Worm (Caenorhabditis elegans) whole organism, L1 larva: Measurements from ENCODE around the gene vglu-2.

ENCODE experiments used
- ceh-82 ChIP-seq, 3 experiments: fragments of 150-350 bp in 1 of 3; sonication (generic microtip) in 2 of 3; optimal IDR thresholded peaks; 2 replicates each; lab custom pipeline; 2014 to 2017; ENCODE audit warnings: missing biosample characterization in 3 of 3, missing genetic modification characterization in 3 of 3
- dpl-1 ChIP-seq, 3 experiments: fragments of 150-350 bp in 2 of 3; sonication (generic microtip) in 1 of 3; optimal IDR thresholded peaks; 2 replicates each; lab custom pipeline; 2014 to 2017; ENCODE audit warnings: missing biosample characterization in 3 of 3, missing genetic modification characterization in 3 of 3, missing genetic modification reagents in 3 of 3
- egl-27 ChIP-seq, 2 experiments: fragments of 150-350 bp in 1 of 2; sonication (generic microtip); optimal IDR thresholded peaks; 3 replicates each; lab custom pipeline; 2017 to 2018; ENCODE audit warnings: missing biosample characterization in 2 of 2, missing genetic modification characterization in 2 of 2, missing genetic modification reagents in 2 of 2
- elt-3 ChIP-seq, 6 experiments: fragments of 150-350 bp in 1 of 6; sonication (generic microtip); optimal IDR thresholded peaks; 2 replicates each; lab custom pipeline; 2017 to 2018; ENCODE audit warnings: missing biosample characterization in 6 of 6, missing genetic modification characterization in 6 of 6, inconsistent platforms in 1 of 6
- fos-1 ChIP-seq: fragments of 150-350 bp; optimal IDR thresholded peaks from 2 replicates; lab custom pipeline; 2014; ENCODE audit warnings: missing biosample characterization, missing genetic modification characterization
- hlh-17 ChIP-seq: fragments of 200-800 bp; sonication (Bioruptor generic); optimal IDR thresholded peaks from 2 replicates; lab custom pipeline; 2018; ENCODE audit warnings: missing genetic modification characterization, mild to moderate bottlenecking, missing compliant biosample characterization, moderate library complexity, borderline replicate concordance
- isw-1 ChIP-seq: fragments of 200-800 bp; sonication (Bioruptor generic); IDR thresholded peaks from 2 replicates; pipeline ENCODE4 v1.3.6; 2022; ENCODE audit warnings: missing genetic modification characterization, missing compliant biosample characterization
- nhr-11 ChIP-seq: fragments of 150-350 bp; optimal IDR thresholded peaks from 2 replicates; lab custom pipeline; 2014; ENCODE audit warnings: missing biosample characterization, missing genetic modification characterization
- nhr-28 ChIP-seq: fragments of 150-350 bp; optimal IDR thresholded peaks from 2 replicates; lab custom pipeline; 2014; ENCODE audit warnings: missing biosample characterization, missing genetic modification characterization
- nhr-76 ChIP-seq: sonication (generic microtip); optimal IDR thresholded peaks from 2 replicates; lab custom pipeline; 2017; ENCODE audit warnings: missing biosample characterization, missing genetic modification characterization
- rnt-1 ChIP-seq: sonication (generic microtip); optimal IDR thresholded peaks from 2 replicates; lab custom pipeline; 2016; ENCODE audit warnings: mild to moderate bottlenecking, missing genetic modification characterization, moderate library complexity, missing compliant biosample characterization
- snpc-4 ChIP-seq: fragments of 150-350 bp; optimal IDR thresholded peaks from 2 replicates; lab custom pipeline; 2014; ENCODE audit warnings: missing biosample characterization, missing genetic modification characterization
- unc-86 ChIP-seq: sonication (generic microtip); optimal IDR thresholded peaks from 2 replicates; lab custom pipeline; 2016; ENCODE audit warnings: missing genetic modification characterization, missing compliant biosample characterization

DNA sequence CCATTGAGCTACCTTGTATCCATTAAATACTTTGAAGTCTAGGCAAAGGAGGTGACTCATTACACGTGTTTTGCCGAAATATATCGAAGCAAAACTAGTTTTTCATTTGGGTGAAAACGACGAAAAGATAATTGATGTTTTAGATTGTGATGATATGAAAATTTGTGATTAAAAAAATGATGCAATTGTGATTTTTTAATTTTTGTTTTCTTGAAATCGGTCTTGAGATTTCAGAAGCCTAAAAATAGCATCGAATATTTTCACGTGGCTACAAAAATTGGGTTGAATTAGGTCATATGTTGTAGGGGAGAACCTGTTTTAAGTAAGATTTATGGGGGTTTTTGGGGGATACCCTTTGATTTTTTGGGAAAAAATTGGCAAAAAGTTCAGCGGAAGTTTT is 4.4 kb upstream of the vglu-2 start:
- TF ChIP-seq dpl-1 (GFP tag; optimal IDR thresholded peaks at IDR 0.05; lab: Kevin White, UChicago) (no peak), rnt-1 (tag; lab: Kevin White, UChicago) (no peak), nhr-76 (tag; lab: Kevin White, UChicago) (no peak), elt-3 (tag; optimal IDR thresholded peaks at IDR 0.05; lab: Kevin White, UChicago) (peak in 2 of 6 experiments; percentile 20 to 59), unc-86 (tag; lab: Kevin White, UChicago) (no peak), egl-27 (tag; optimal IDR thresholded peaks at IDR 0.05; lab: Kevin White, UChicago) (no peak), nhr-28 (no peak), hlh-17 (GFP tag; lab: Kevin White, UChicago) (no peak), snpc-4 (tag; lab: Kevin White, UChicago) (no peak), ceh-82 (tag; optimal IDR thresholded peaks at IDR 0.05; lab: Kevin White, UChicago) (no peak), fos-1 (tag; lab: Kevin White, UChicago) (no peak), isw-1 (GFP tag; lab: Robert Waterston, UW) (no peak), nhr-11 (tag; lab: Kevin White, UChicago) (no peak)
